Worm (Caenorhabditis elegans) whole organism, late embryonic: ENCODE results near the gene pqm-1.

Source experiments
- T23F11.4 ChIP-seq: fragments of 200-800 bp; sonication (Bioruptor generic); optimal IDR thresholded peaks from 2 replicates; lab custom pipeline; 2018; ENCODE audit warnings: mild to moderate bottlenecking, missing genetic modification characterization, missing compliant biosample characterization
- nfya-1 ChIP-seq: sonication (generic microtip); optimal IDR thresholded peaks from 2 replicates; lab custom pipeline; 2017; ENCODE audit warnings: missing genetic modification characterization, mild to moderate bottlenecking, missing compliant biosample characterization, antibody characterized with exemption, moderate library complexity
- tbx-7 ChIP-seq: sonication (generic microtip); optimal IDR thresholded peaks from 2 replicates; lab custom pipeline; 2016; ENCODE audit warnings: missing genotype, missing genetic modification characterization, missing compliant biosample characterization

ce11 chrII:11163291-11163690 lies 10.9 kb upstream of the pqm-1 start:
- TF ChIP-seq tbx-7 (tag; lab: Kevin White, UChicago) (no peak), T23F11.4 (no peak), nfya-1 (tag; lab: Kevin White, UChicago) (no peak)
